Fruit fly (Drosophila melanogaster) whole organism, embryonic: ENCODE results near the gene ND-MNLL.

Experiments
- Ada2b ChIP-seq: fragments of 200-800 bp; sonication (Bioruptor generic); IDR thresholded peaks from 2 replicates; pipeline ENCODE4 v1.3.6; 2022; ENCODE audit warnings: missing biosample characterization, missing genetic modification characterization
- Asciz ChIP-seq: fragments of 200-800 bp; sonication (Bioruptor generic); optimal IDR thresholded peaks from 2 replicates; lab custom pipeline; 2017; ENCODE audit warnings: missing biosample characterization, mild to moderate bottlenecking, missing genetic modification characterization, missing genetic modification reagents
- BEAF-32 ChIP-seq: fragments of 200-800 bp; sonication (Bioruptor generic); optimal IDR thresholded peaks from 3 replicates; lab custom pipeline; 2017; ENCODE audit warnings: missing biosample characterization, missing genetic modification characterization, mild to moderate bottlenecking, moderate library complexity, missing genetic modification reagents
- CG14441 ChIP-seq: fragments of 200-800 bp; sonication (Bioruptor generic); IDR thresholded peaks from 2 replicates; pipeline ENCODE4 v1.3.6; 2022; ENCODE audit warnings: missing biosample characterization, missing genetic modification characterization
- CG14667 ChIP-seq: fragments of 200-800 bp; sonication (Bioruptor generic); IDR thresholded peaks from 2 replicates; pipeline ENCODE4 v1.3.6; 2022; ENCODE audit warnings: missing biosample characterization, missing genetic modification characterization
- CG15601 ChIP-seq: fragments of 200-800 bp; sonication (Bioruptor generic); optimal IDR thresholded peaks from 3 replicates; lab custom pipeline; 2019; ENCODE audit warnings: missing biosample characterization, mild to moderate bottlenecking, missing genetic modification characterization, moderate library complexity
- CG15696 ChIP-seq: fragments of 200-800 bp; sonication (Bioruptor generic); optimal IDR thresholded peaks from 2 replicates; lab custom pipeline; 2019; ENCODE audit warnings: missing biosample characterization, mild to moderate bottlenecking, missing genetic modification characterization, moderate library complexity
- CG1647 ChIP-seq: fragments of 200-800 bp; sonication (Bioruptor generic); optimal IDR thresholded peaks from 3 replicates; lab custom pipeline; 2016; ENCODE audit warnings: missing biosample characterization, missing genetic modification characterization
- CG17385 ChIP-seq: fragments of 200-800 bp; sonication (Bioruptor generic); optimal IDR thresholded peaks from 3 replicates; lab custom pipeline; 2018; ENCODE audit warnings: missing biosample characterization, mild to moderate bottlenecking, missing genetic modification characterization
- CG17612 ChIP-seq: fragments of 200-800 bp; sonication (Bioruptor generic); IDR thresholded peaks from 2 replicates; pipeline ENCODE4 v1.3.6; 2022; ENCODE audit warnings: missing biosample characterization, missing genetic modification characterization
- CG1792 ChIP-seq: fragments of 200-800 bp; sonication (Bioruptor generic); optimal IDR thresholded peaks from 2 replicates; lab custom pipeline; 2016; ENCODE audit warnings: missing biosample characterization, missing genetic modification characterization
- CG18262 ChIP-seq: fragments of 200-800 bp; optimal IDR thresholded peaks from 3 replicates; lab custom pipeline; 2019; ENCODE audit warnings: missing biosample characterization, mild to moderate bottlenecking, missing genetic modification characterization, moderate library complexity
- CG18476 ChIP-seq: fragments of 200-800 bp; sonication (Bioruptor generic); optimal IDR thresholded peaks from 2 replicates; lab custom pipeline; 2016; ENCODE audit warnings: missing biosample characterization, mild to moderate bottlenecking, missing genetic modification characterization
- CG33213 ChIP-seq: fragments of 200-800 bp; sonication (Bioruptor generic); optimal IDR thresholded peaks from 3 replicates; lab custom pipeline; 2016; ENCODE audit warnings: missing biosample characterization, missing genetic modification characterization
- CG4360 ChIP-seq: fragments of 200-800 bp; sonication (Bioruptor generic); IDR thresholded peaks from 2 replicates; pipeline ENCODE4 v1.3.6; 2022; ENCODE audit warnings: missing biosample characterization, missing genetic modification characterization
- CG6272 ChIP-seq: fragments of 200-800 bp; sonication (Bioruptor generic); IDR thresholded peaks from 2 replicates; pipeline ENCODE4 v1.3.6; 2022; ENCODE audit warnings: missing biosample characterization, missing genetic modification characterization
- CG6654 ChIP-seq: fragments of 200-800 bp; sonication (Bioruptor generic); optimal IDR thresholded peaks from 2 replicates; lab custom pipeline; 2017; ENCODE audit warnings: missing biosample characterization, mild to moderate bottlenecking, missing genetic modification characterization
- CG6765 ChIP-seq: fragments of 200-800 bp; sonication (Bioruptor generic); optimal IDR thresholded peaks from 3 replicates; lab custom pipeline; 2017; ENCODE audit warnings: missing biosample characterization, mild to moderate bottlenecking, missing genetic modification characterization
- CG6854 ChIP-seq: fragments of 200-800 bp; sonication (Bioruptor generic); optimal IDR thresholded peaks from 3 replicates; lab custom pipeline; 2017; ENCODE audit warnings: missing biosample characterization, mild to moderate bottlenecking, missing genetic modification characterization
- CG7786 ChIP-seq: fragments of 200-800 bp; sonication (Bioruptor generic); optimal IDR thresholded peaks from 2 replicates; lab custom pipeline; 2016; ENCODE audit warnings: missing biosample characterization, missing genetic modification characterization
- CG7987 ChIP-seq: fragments of 200-800 bp; sonication (Bioruptor generic); optimal IDR thresholded peaks from 2 replicates; lab custom pipeline; 2018; ENCODE audit warnings: missing biosample characterization, mild to moderate bottlenecking, missing genetic modification characterization, moderate library complexity
- CG8388 ChIP-seq: fragments of 200-800 bp; sonication (Bioruptor generic); optimal IDR thresholded peaks from 2 replicates; lab custom pipeline; 2019; ENCODE audit warnings: missing biosample characterization, mild to moderate bottlenecking, missing genetic modification characterization, moderate library complexity
- CG9609 ChIP-seq: fragments of 200-800 bp; sonication (Bioruptor generic); optimal IDR thresholded peaks from 3 replicates; lab custom pipeline; 2016; ENCODE audit warnings: missing biosample characterization, missing genetic modification characterization
- CG9797 ChIP-seq: fragments of 200-800 bp; sonication (Bioruptor generic); optimal IDR thresholded peaks from 3 replicates; lab custom pipeline; 2018; ENCODE audit warnings: missing biosample characterization, mild to moderate bottlenecking, missing genetic modification characterization
- CG9876 ChIP-seq: fragments of 200-800 bp; sonication (Bioruptor generic); optimal IDR thresholded peaks from 2 replicates; lab custom pipeline; 2016; ENCODE audit warnings: missing biosample characterization, missing genetic modification characterization
- Camta ChIP-seq: fragments of 200-800 bp; sonication (Bioruptor generic); optimal IDR thresholded peaks from 2 replicates; lab custom pipeline; 2016; ENCODE audit warnings: missing biosample characterization, missing genetic modification characterization
- CkIIα-i1 ChIP-seq: fragments of 200-800 bp; sonication (Bioruptor generic); IDR thresholded peaks from 2 replicates; pipeline ENCODE4 v1.3.6; 2022; ENCODE audit warnings: missing biosample characterization, missing genetic modification characterization
- Doc3 ChIP-seq: fragments of 200-800 bp; sonication (Bioruptor generic); IDR thresholded peaks from 3 replicates; pipeline ENCODE4 v1.3.6; 2022; ENCODE audit warnings: missing biosample characterization, missing genetic modification characterization; ENCODE audit not compliant: partially characterized antibody
- HLH4C ChIP-seq: fragments of 200-800 bp; sonication (Bioruptor generic); IDR thresholded peaks from 3 replicates; pipeline ENCODE4 v1.3.6; 2022; ENCODE audit warnings: missing biosample characterization, missing genetic modification characterization; ENCODE audit not compliant: partially characterized antibody
- Hr78 ChIP-seq, 2 experiments: fragments of 200-800 bp in 1 of 2; fragments of >200 bp in 1 of 2; sonication (Bioruptor generic) in 1 of 2; optimal IDR thresholded peaks; 2 replicates each; lab custom pipeline; 2017 to 2019; ENCODE audit warnings: missing biosample characterization in 2 of 2, missing genetic modification characterization in 2 of 2, mild to moderate bottlenecking in 1 of 2, moderate library complexity in 1 of 2
- MESR4 ChIP-seq: fragments of 200-800 bp; sonication (Bioruptor generic); optimal IDR thresholded peaks from 2 replicates; lab custom pipeline; 2018; ENCODE audit warnings: missing biosample characterization, mild to moderate bottlenecking, missing genetic modification characterization, moderate library complexity
- Meics ChIP-seq: fragments of 200-800 bp; sonication (Bioruptor generic); optimal IDR thresholded peaks from 2 replicates; lab custom pipeline; 2017; ENCODE audit warnings: missing biosample characterization, mild to moderate bottlenecking, missing genetic modification characterization
- Myb ChIP-seq: fragments of 200-800 bp; sonication (Bioruptor generic); optimal IDR thresholded peaks from 2 replicates; lab custom pipeline; 2016; ENCODE audit warnings: missing biosample characterization, missing genetic modification characterization
- PHDP ChIP-seq: fragments of 200-800 bp; sonication (Bioruptor generic); optimal IDR thresholded peaks from 3 replicates; lab custom pipeline; 2018; ENCODE audit warnings: missing biosample characterization, mild to moderate bottlenecking, missing genetic modification characterization, moderate library complexity
- Tbp ChIP-seq: fragments of >200 bp; optimal IDR thresholded peaks from 2 replicates; lab custom pipeline; 2018; ENCODE audit warnings: missing biosample characterization, missing genetic modification characterization
- ash1 ChIP-seq: fragments of 200-800 bp; sonication (Bioruptor generic); optimal IDR thresholded peaks from 2 replicates; lab custom pipeline; 2018; ENCODE audit warnings: missing biosample characterization, mild to moderate bottlenecking, missing genetic modification characterization
- chm ChIP-seq: fragments of 200-800 bp; sonication (Bioruptor generic); IDR thresholded peaks from 2 replicates; pipeline ENCODE4 v1.3.6; 2022; ENCODE audit warnings: missing biosample characterization, missing genetic modification characterization
- dimm ChIP-seq: fragments of 200-800 bp; sonication (Bioruptor generic); IDR thresholded peaks from 2 replicates; pipeline ENCODE4 v1.3.6; 2022; ENCODE audit warnings: missing biosample characterization, missing genetic modification characterization
- ewg ChIP-seq: fragments of 200-800 bp; sonication (Bioruptor generic); optimal IDR thresholded peaks from 3 replicates; lab custom pipeline; 2017; ENCODE audit warnings: mild to moderate bottlenecking, missing biosample characterization, missing genetic modification reagents, missing genetic modification characterization
- eyg ChIP-seq: fragments of 200-800 bp; sonication (Bioruptor generic); optimal IDR thresholded peaks from 3 replicates; lab custom pipeline; 2016; ENCODE audit warnings: missing biosample characterization, missing genetic modification characterization
- fd3F ChIP-seq: fragments of 200-800 bp; sonication (Bioruptor generic); optimal IDR thresholded peaks from 2 replicates; lab custom pipeline; 2018; ENCODE audit warnings: missing biosample characterization, mild to moderate bottlenecking, missing genetic modification characterization, moderate library complexity
- gcm ChIP-seq: fragments of 200-800 bp; sonication (Bioruptor generic); optimal IDR thresholded peaks from 2 replicates; lab custom pipeline; 2019; ENCODE audit warnings: missing biosample characterization, mild to moderate bottlenecking, missing genetic modification characterization, moderate library complexity
- gfzf ChIP-seq: fragments of 200-800 bp; sonication (Bioruptor generic); optimal IDR thresholded peaks from 2 replicates; lab custom pipeline; 2016; ENCODE audit warnings: missing biosample characterization, mild to moderate bottlenecking, missing genetic modification characterization, moderate library complexity
- gt ChIP-seq: fragments of 200-800 bp; sonication (Bioruptor generic); IDR thresholded peaks from 2 replicates; pipeline ENCODE4 v1.3.6; 2022; ENCODE audit warnings: missing biosample characterization, missing genetic modification characterization
- mam ChIP-seq: fragments of 200-800 bp; sonication (Bioruptor generic); optimal IDR thresholded peaks from 3 replicates; lab custom pipeline; 2016; ENCODE audit warnings: missing biosample characterization, missing genetic modification characterization
- pum ChIP-seq: fragments of 200-800 bp; sonication (Bioruptor generic); optimal IDR thresholded peaks from 2 replicates; lab custom pipeline; 2016; ENCODE audit warnings: missing biosample characterization, missing genetic modification characterization
- salm ChIP-seq: fragments of 200-800 bp; sonication (Bioruptor generic); optimal IDR thresholded peaks from 2 replicates; lab custom pipeline; 2018; ENCODE audit warnings: missing biosample characterization, mild to moderate bottlenecking, missing genetic modification characterization
- sr ChIP-seq: fragments of 200-800 bp; sonication (Bioruptor generic); IDR thresholded peaks from 3 replicates; pipeline ENCODE4 v1.3.6; 2022; ENCODE audit warnings: missing biosample characterization, missing genetic modification characterization
- stwl ChIP-seq: fragments of 200-800 bp; sonication (Bioruptor generic); optimal IDR thresholded peaks from 3 replicates; lab custom pipeline; 2018; ENCODE audit warnings: missing biosample characterization, mild to moderate bottlenecking, missing genetic modification characterization, moderate library complexity
- zfh1 ChIP-seq: fragments of 200-800 bp; sonication (Bioruptor generic); IDR thresholded peaks from 3 replicates; pipeline ENCODE4 v1.3.6; 2022; ENCODE audit warnings: missing biosample characterization, missing genetic modification characterization

Gene ND-MNLL

dm6 chrX:7934679-7935078 lies 41.1 kb upstream of the ND-MNLL start, which contains the start of gene RpS14b (continued):
- TF ChIP-seq CG15601 (tag; lab: Kevin White, UChicago) (peak; percentile 16), CG9797 (GFP tag; lab: Kevin White, UChicago) (peak; percentile 48), CG18262 (peak; percentile 22), CG8388 (GFP tag; lab: Kevin White, UChicago) (no peak), zfh1 (GFP tag; lab: Robert Waterston, UW) (peak; percentile 73), gcm (GFP tag; lab: Kevin White, UChicago) (peak; percentile 18), ash1 (peak; percentile 59), CG7786 (GFP tag; lab: Kevin White, UChicago) (peak; percentile 32), gfzf (GFP tag; lab: Kevin White, UChicago) (peak; percentile 44), CG6854 (peak; percentile 32), CG14441 (peak; percentile 64), sr (GFP tag; lab: Robert Waterston, UW) (peak; percentile 67), Ada2b (GFP tag; lab: Robert Waterston, UW) (peak; percentile 47; the same call in 1 of the 2 replicates), CG6765 (GFP tag; lab: Kevin White, UChicago) (peak; percentile 75), CG9876 (GFP tag; lab: Kevin White, UChicago) (no peak), gt (no peak), CG14667 (GFP tag; lab: Robert Waterston, UW) (no peak), Hr78 (GFP tag; optimal IDR thresholded peaks at IDR 0.05; lab: Kevin White, UChicago) (no peak), PHDP (peak; percentile 51), Meics (peak; percentile 85), Myb (peak; percentile 48), Camta (GFP tag; lab: Kevin White, UChicago) (peak; percentile 37), CG18476 (GFP tag; lab: Kevin White, UChicago) (peak; percentile 18), CG1647 (no peak), stwl (tag; lab: Kevin White, UChicago) (peak; percentile 61), fd3F (GFP tag; lab: Kevin White, UChicago) (peak; percentile 22), Asciz (GFP tag; lab: Kevin White, UChicago) (peak; percentile 39), CG4360 (GFP tag; lab: Robert Waterston, UW) (peak; percentile 65), CG1792 (peak; percentile 50), CkIIα-i1 (GFP tag; lab: Robert Waterston, UW) (0 out of 2 replicates have a peak, but pooled peaks have one; percentile 26), pum (GFP tag; lab: Kevin White, UChicago) (peak; percentile 3), salm (tag; lab: Kevin White, UChicago) (no peak), ewg (peak; percentile 59), BEAF-32 (GFP tag; lab: Kevin White, UChicago) (peak; percentile 81), dimm (GFP tag; lab: Robert Waterston, UW) (no peak), CG6272 (GFP tag; lab: Robert Waterston, UW) (peak; percentile 41; the same call in 1 of the 2 replicates), chm (GFP tag; lab: Robert Waterston, UW) (peak; percentile 82), eyg (GFP tag; lab: Kevin White, UChicago) (peak; percentile 29), CG17385 (peak; percentile 66), CG17612 (GFP tag; lab: Robert Waterston, UW) (no peak), CG7987 (peak; percentile 79), CG15696 (tag; lab: Kevin White, UChicago) (no peak), CG33213 (GFP tag; lab: Kevin White, UChicago) (peak; percentile 66), mam (GFP tag; lab: Kevin White, UChicago) (peak; percentile 47), MESR4 (GFP tag; lab: Kevin White, UChicago) (peak; percentile 49), Tbp (GFP tag; lab: Kevin White, UChicago) (no peak), CG6654 (GFP tag; lab: Kevin White, UChicago) (no peak), HLH4C (GFP tag; lab: Robert Waterston, UW) (peak; percentile 72), CG9609 (GFP tag; lab: Kevin White, UChicago) (peak; percentile 53), Doc3 (GFP tag; lab: Robert Waterston, UW) (peak; percentile 38; the same call in 1 of the 3 replicates)
